Worm (Caenorhabditis elegans) whole organism, late embryonic: ENCODE results near the gene Y71H2AL.2.

ENCODE experiments used
- ceh-22 ChIP-seq: sonication (generic microtip); optimal IDR thresholded peaks from 2 replicates; lab custom pipeline; 2017; ENCODE audit warnings: missing biosample characterization, missing genetic modification characterization
- elt-4 ChIP-seq: sonication (generic microtip); optimal IDR thresholded peaks from 2 replicates; lab custom pipeline; 2016; ENCODE audit warnings: missing genetic modification characterization, missing compliant biosample characterization

DNA sequence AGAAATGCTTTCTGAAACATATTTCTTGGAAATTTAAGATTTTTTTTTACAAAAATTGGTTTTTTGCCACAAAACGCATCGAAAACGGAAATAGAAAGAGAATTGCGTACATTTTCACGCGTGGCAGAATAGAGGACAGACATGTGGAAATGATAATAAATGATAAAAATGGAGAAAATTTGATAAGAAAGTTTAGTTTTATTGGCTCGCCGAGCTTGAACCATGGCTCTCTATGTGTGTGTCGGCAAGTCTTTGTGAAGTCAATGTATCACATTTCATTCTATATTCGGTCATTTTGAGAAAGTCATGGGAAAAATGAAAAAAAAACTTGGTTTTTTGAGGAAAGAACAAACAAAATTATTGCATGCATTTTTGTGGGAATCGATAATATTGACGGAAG is 1.2 kb downstream of the Y71H2AL.2 start:
- TF ChIP-seq ceh-22 (no peak), elt-4 (no peak)
